Worm (Caenorhabditis elegans): ENCODE results near the gene srbc-8.

DNA sequence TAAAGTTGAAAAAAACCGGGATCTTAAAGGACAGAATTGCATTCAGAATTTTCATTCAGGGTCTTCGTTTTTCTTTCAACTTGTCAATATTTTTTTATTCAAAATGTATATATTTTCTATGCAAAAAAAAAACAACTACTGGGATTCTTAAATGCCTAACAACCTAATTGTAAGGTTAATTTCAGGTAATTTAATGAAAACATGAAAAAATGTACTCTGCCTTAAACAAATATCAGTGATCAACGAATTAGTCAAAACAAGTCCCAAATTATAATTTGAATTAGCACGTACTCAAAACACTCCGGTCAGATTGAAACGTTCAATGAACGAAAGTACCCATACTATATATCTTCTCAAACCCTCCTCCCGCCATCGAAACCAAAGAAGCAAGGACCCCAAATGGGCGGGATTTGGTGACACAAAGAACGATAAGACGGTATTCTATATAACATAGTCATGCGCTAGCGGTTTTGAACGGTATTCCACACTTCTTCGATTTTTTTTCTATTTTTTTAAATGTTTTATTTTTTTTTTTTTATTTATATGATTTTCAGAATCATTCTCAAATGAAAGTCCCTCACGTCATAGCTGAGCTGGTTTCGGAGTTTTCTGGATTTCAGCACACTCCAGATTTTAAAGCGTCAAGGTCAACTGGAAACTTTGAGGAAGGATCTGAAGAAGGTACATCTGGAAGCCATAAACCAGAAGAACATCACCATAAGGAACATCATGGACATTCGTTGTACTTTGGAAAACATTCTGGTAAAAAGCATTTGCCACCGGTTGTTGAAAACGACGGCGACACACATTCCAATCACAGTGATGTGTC lies 49.3 kb downstream of the srbc-8 start, which contains the start of the genes ddo-2 and F25E5.8:
- no peak for TF ChIP-seq tbx-2 (tag; optimal IDR thresholded peaks at IDR 0.05)
- TF ChIP-seq hlh-15 (tag; optimal IDR thresholded peaks at IDR 0.05) = no peak
- TF ChIP-seq pros-1 (tag; optimal IDR thresholded peaks at IDR 0.05) = no peak
- no peak for TF ChIP-seq che-1 (tag; optimal IDR thresholded peaks at IDR 0.05)
